Fruit fly (Drosophila melanogaster) whole organism, embryonic: ENCODE data around the gene jagn.

ENCODE experiments used
- CG10979 ChIP-seq: fragments of 200-800 bp; sonication (Bioruptor generic); optimal IDR thresholded peaks from 2 replicates; lab custom pipeline; 2018; ENCODE audit warnings: missing biosample characterization, mild to moderate bottlenecking, missing genetic modification characterization, moderate library complexity
- CG11560 ChIP-seq: fragments of 200-800 bp; sonication (Bioruptor generic); IDR thresholded peaks from 3 replicates; pipeline ENCODE4 v1.3.6; 2022; ENCODE audit warnings: missing biosample characterization, missing genetic modification characterization
- CG1647 ChIP-seq: fragments of 200-800 bp; sonication (Bioruptor generic); optimal IDR thresholded peaks from 3 replicates; lab custom pipeline; 2016; ENCODE audit warnings: missing biosample characterization, missing genetic modification characterization
- CG2202 ChIP-seq: fragments of 200-800 bp; sonication (Bioruptor generic); optimal IDR thresholded peaks from 2 replicates; lab custom pipeline; 2018; ENCODE audit warnings: missing biosample characterization, mild to moderate bottlenecking, missing genetic modification characterization
- CG31365 ChIP-seq: fragments of 200-800 bp; sonication (Bioruptor generic); optimal IDR thresholded peaks from 2 replicates; lab custom pipeline; 2018; ENCODE audit warnings: missing biosample characterization, mild to moderate bottlenecking, missing genetic modification characterization
- Elba2 ChIP-seq: fragments of 200-800 bp; sonication (Bioruptor generic); optimal IDR thresholded peaks from 3 replicates; lab custom pipeline; 2016; ENCODE audit warnings: missing biosample characterization, missing genetic modification characterization
- Ets97D ChIP-seq: fragments of 200-800 bp; sonication (Bioruptor generic); optimal IDR thresholded peaks from 3 replicates; lab custom pipeline; 2016; ENCODE audit warnings: missing biosample characterization, missing genetic modification characterization
- Lim3 ChIP-seq: fragments of 200-800 bp; sonication (Bioruptor generic); IDR thresholded peaks from 2 replicates; pipeline ENCODE4 v1.3.6; 2022; ENCODE audit warnings: missing biosample characterization, missing genetic modification characterization
- Lpt ChIP-seq: fragments of >200 bp; optimal IDR thresholded peaks from 2 replicates; lab custom pipeline; 2018; ENCODE audit warnings: missing biosample characterization, missing genetic modification characterization
- Scr ChIP-seq: fragments of 200-800 bp; sonication (Bioruptor generic); IDR thresholded peaks from 2 replicates; pipeline ENCODE4 v1.3.6; 2022; ENCODE audit warnings: missing biosample characterization, missing genetic modification characterization; ENCODE audit not compliant: partially characterized antibody
- ase ChIP-seq: fragments of 200-800 bp; sonication (Bioruptor generic); IDR thresholded peaks from 3 replicates; pipeline ENCODE4 v1.3.6; 2022; ENCODE audit warnings: missing biosample characterization, missing genetic modification characterization
- crp ChIP-seq, 2 experiments: fragments of 200-800 bp; sonication (Bioruptor generic); optimal IDR thresholded peaks; 2 replicates in 1 of 2; 3 replicates in 1 of 2; lab custom pipeline; 2017; ENCODE audit warnings: missing biosample characterization in 2 of 2, missing genetic modification characterization in 2 of 2, mild to moderate bottlenecking in 1 of 2, moderate library complexity in 1 of 2
- lilli ChIP-seq: fragments of 200-800 bp; sonication (Bioruptor generic); optimal IDR thresholded peaks from 3 replicates; lab custom pipeline; 2016; ENCODE audit warnings: missing biosample characterization, missing genetic modification characterization
- maf-S ChIP-seq: fragments of 200-800 bp; sonication (Bioruptor generic); optimal IDR thresholded peaks from 2 replicates; lab custom pipeline; 2016; ENCODE audit warnings: missing biosample characterization, missing genetic modification characterization
- nerfin-1 ChIP-seq: fragments of 200-800 bp; sonication (Bioruptor generic); optimal IDR thresholded peaks from 3 replicates; lab custom pipeline; 2019; ENCODE audit warnings: missing biosample characterization, mild to moderate bottlenecking, missing genetic modification characterization, moderate library complexity
- nerfin-2 ChIP-seq: fragments of 200-800 bp; sonication (Bioruptor generic); IDR thresholded peaks from 2 replicates; pipeline ENCODE4 v1.3.6; 2022; ENCODE audit warnings: missing biosample characterization, missing genetic modification characterization; ENCODE audit not compliant: partially characterized antibody
- pita ChIP-seq: fragments of 200-800 bp; sonication (Bioruptor generic); optimal IDR thresholded peaks from 2 replicates; lab custom pipeline; 2017; ENCODE audit warnings: missing biosample characterization, mild to moderate bottlenecking, missing genetic modification characterization
- slbo ChIP-seq: fragments of 200-800 bp; sonication (Bioruptor generic); IDR thresholded peaks from 2 replicates; pipeline ENCODE4 v1.3.6; 2022; ENCODE audit warnings: missing biosample characterization, missing genetic modification characterization
- sqz ChIP-seq: fragments of 200-800 bp; sonication (Bioruptor generic); optimal IDR thresholded peaks from 3 replicates; lab custom pipeline; 2018; ENCODE audit warnings: missing biosample characterization, mild to moderate bottlenecking, missing genetic modification characterization
- tna ChIP-seq: fragments of 200-800 bp; sonication (Bioruptor generic); IDR thresholded peaks from 2 replicates; pipeline ENCODE4 v1.3.6; 2022; ENCODE audit warnings: missing biosample characterization, missing genetic modification characterization; ENCODE audit not compliant: partially characterized antibody
- tx ChIP-seq: fragments of 200-800 bp; sonication (Bioruptor generic); optimal IDR thresholded peaks from 2 replicates; lab custom pipeline; 2016; ENCODE audit warnings: missing biosample characterization, missing genetic modification characterization
- unpg ChIP-seq: fragments of 200-800 bp; sonication (Bioruptor generic); optimal IDR thresholded peaks from 3 replicates; lab custom pipeline; 2018; ENCODE audit warnings: missing biosample characterization, mild to moderate bottlenecking, missing genetic modification characterization, moderate library complexity
- vfl ChIP-seq: fragments of 200-800 bp; sonication (Bioruptor generic); optimal IDR thresholded peaks from 2 replicates; lab custom pipeline; 2016; ENCODE audit warnings: missing biosample characterization, missing genetic modification characterization
- zfh1 ChIP-seq: fragments of 200-800 bp; sonication (Bioruptor generic); IDR thresholded peaks from 3 replicates; pipeline ENCODE4 v1.3.6; 2022; ENCODE audit warnings: missing biosample characterization, missing genetic modification characterization

The jagn gene

DNA sequence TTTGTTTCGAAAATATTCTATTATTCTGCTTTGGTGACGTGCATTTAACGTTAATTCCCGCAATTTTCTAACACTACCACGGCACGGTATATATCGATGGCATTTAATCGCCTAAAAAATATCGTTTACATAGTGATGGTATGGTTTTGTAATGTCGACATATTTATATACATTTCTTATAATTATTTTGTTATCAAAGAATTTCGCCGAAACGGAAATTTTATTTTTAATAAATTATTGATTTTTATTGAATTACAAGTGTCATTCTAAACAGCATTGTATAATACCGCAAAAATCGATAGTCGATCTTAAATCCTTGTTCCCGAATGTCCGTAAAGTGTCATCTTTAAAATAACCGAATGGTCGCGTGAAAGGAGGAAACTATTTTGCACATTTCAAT, 45.3 kb downstream of the jagn start, which contains the start of the genes Sec20 and dgrn (continued):
- TF ChIP-seq pita (GFP tag; lab: Kevin White, UChicago) (no peak), CG2202 (tag; lab: Kevin White, UChicago) (peak; percentile 37), zfh1 (GFP tag; lab: Robert Waterston, UW) (peak; percentile 66), Elba2 (no peak), lilli (GFP tag; lab: Kevin White, UChicago) (peak; percentile 76)

DNA sequence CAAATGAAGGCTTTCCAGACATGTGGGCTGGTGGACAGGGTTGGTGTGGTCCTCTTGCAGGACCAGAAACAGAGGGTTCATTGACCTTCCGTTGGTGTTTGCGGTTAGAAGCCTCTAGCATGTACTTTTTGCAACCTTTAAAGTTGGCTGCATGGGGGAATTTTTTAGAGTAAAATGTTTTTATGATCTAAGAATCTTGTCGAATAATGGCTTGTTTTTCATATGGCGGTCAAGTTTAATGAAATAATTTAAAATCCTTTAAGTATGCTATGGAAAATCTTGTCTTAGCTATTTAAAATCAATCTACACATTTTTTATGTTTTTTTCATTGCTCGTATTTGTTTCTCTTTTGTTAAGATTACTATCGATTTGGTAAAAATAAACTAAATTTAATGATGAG, 50.6 kb downstream of the jagn start, which contains the start of gene glob3:
TSS of gene glob3 (plus strand) at position 301 of the 400 bp plus-strand sequence.
- TF ChIP-seq CG10979 (tag; lab: Kevin White, UChicago) (no peak), ase (no peak), vfl (GFP tag; lab: Kevin White, UChicago) (no peak), CG31365 (no peak), slbo (GFP tag; lab: Robert Waterston, UW) (no peak), sqz (GFP tag; lab: Kevin White, UChicago) (no peak), unpg (GFP tag; lab: Kevin White, UChicago) (no peak), crp (GFP tag; optimal IDR thresholded peaks at IDR 0.05; lab: Kevin White, UChicago) (no peak), CG1647 (GFP tag; lab: Kevin White, UChicago) (no peak), maf-S (GFP tag; lab: Kevin White, UChicago) (no peak), nerfin-1 (tag; lab: Kevin White, UChicago) (no peak), tna (no peak), CG11560 (tag; lab: Robert Waterston, UW) (no peak), Scr (GFP tag; lab: Robert Waterston, UW) (no peak), nerfin-2 (GFP tag; lab: Robert Waterston, UW) (no peak), Ets97D (GFP tag; lab: Kevin White, UChicago) (no peak), Lim3 (GFP tag; lab: Robert Waterston, UW) (no peak), Lpt (GFP tag; lab: Kevin White, UChicago) (no peak), tx (GFP tag; lab: Kevin White, UChicago) (no peak)
